Worm (Caenorhabditis elegans) whole organism, mixed stage, embryonic: ENCODE results near the gene C40C9.3.

Experiments
- lin-13 ChIP-seq: fragments of 150-350 bp; optimal IDR thresholded peaks from 2 replicates; lab custom pipeline; 2014; ENCODE audit warnings: missing biosample characterization, missing genetic modification characterization
- nhr-2 ChIP-seq: fragments of 150-350 bp; optimal IDR thresholded peaks from 2 replicates; lab custom pipeline; 2014; ENCODE audit warnings: missing biosample characterization, missing genetic modification characterization
- nhr-237 ChIP-seq: fragments of 150-350 bp; optimal IDR thresholded peaks from 2 replicates; lab custom pipeline; 2014; ENCODE audit warnings: missing biosample characterization, missing genetic modification characterization
- sem-2 ChIP-seq: fragments of 200-800 bp; sonication (Bioruptor generic); optimal IDR thresholded peaks from 2 replicates; lab custom pipeline; 2018; ENCODE audit warnings: mild to moderate bottlenecking, missing genetic modification characterization, missing compliant biosample characterization
- snpc-4 ChIP-seq: fragments of 150-350 bp; optimal IDR thresholded peaks from 2 replicates; lab custom pipeline; 2014; ENCODE audit warnings: missing biosample characterization, missing genetic modification characterization
- ztf-11 ChIP-seq: fragments of 150-350 bp; optimal IDR thresholded peaks from 2 replicates; lab custom pipeline; 2014; ENCODE audit warnings: missing biosample characterization, missing genetic modification characterization

DNA sequence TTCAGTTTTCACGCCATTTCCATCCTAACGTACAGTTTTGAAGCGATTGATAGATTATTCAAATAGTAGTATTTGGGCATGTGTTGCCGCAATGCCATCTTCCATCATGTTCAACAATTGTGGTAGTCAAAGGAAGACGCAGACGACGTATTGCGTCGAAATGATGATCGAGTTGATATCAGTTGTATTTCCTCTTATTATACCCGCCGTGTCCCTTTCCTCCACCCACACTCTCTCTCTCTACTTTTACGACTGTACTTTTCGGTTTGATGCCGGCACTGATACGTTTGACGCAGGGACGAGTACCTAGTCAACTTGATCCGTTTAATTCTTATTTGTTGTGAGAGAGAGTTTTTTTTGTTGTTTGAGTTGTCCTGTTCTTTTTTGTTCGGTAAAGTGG is 25.2 kb downstream of the C40C9.3 start:
- TF ChIP-seq ztf-11 (tag; lab: Kevin White, UChicago), result no peak
- no peak for TF ChIP-seq lin-13 (tag; lab: Kevin White, UChicago)
- TF ChIP-seq sem-2 (GFP tag; lab: Kevin White, UChicago), result no peak
- TF ChIP-seq nhr-2 (tag; lab: Kevin White, UChicago), result no peak
- TF ChIP-seq nhr-237 (tag; lab: Kevin White, UChicago), result no peak
- no peak for TF ChIP-seq snpc-4
